Worm (Caenorhabditis elegans) whole organism, L3 larva: ENCODE data around the gene F32D1.7.

Experiments used
- R02D3.7 ChIP-seq: fragments of 150-350 bp; optimal IDR thresholded peaks from 2 replicates; lab custom pipeline; 2014; ENCODE audit warnings: missing biosample characterization, missing genetic modification characterization
- ZK546.5 ChIP-seq: sonication (generic microtip); optimal IDR thresholded peaks from 2 replicates; lab custom pipeline; 2017; ENCODE audit warnings: missing biosample characterization, missing genetic modification characterization
- aly-2 ChIP-seq: fragments of 150-350 bp; optimal IDR thresholded peaks from 2 replicates; lab custom pipeline; 2014; ENCODE audit warnings: missing biosample characterization, missing genetic modification characterization
- ama-1 ChIP-seq: fragments of 150-350 bp; optimal IDR thresholded peaks from 2 replicates; lab custom pipeline; 2018
- ceh-16 ChIP-seq: sonication (generic microtip); optimal IDR thresholded peaks from 2 replicates; lab custom pipeline; 2017; ENCODE audit warnings: missing biosample characterization, missing genetic modification characterization
- ceh-28 ChIP-seq: fragments of 150-350 bp; optimal IDR thresholded peaks from 2 replicates; lab custom pipeline; 2014; ENCODE audit warnings: missing biosample characterization, missing genetic modification reagents, missing genetic modification characterization
- ceh-82 ChIP-seq: fragments of 150-350 bp; optimal IDR thresholded peaks from 2 replicates; lab custom pipeline; 2014; ENCODE audit warnings: missing biosample characterization, missing genetic modification characterization
- ceh-9 ChIP-seq: sonication (generic microtip); optimal IDR thresholded peaks from 2 replicates; lab custom pipeline; 2018; ENCODE audit warnings: missing biosample characterization, missing genetic modification characterization
- daf-12 ChIP-seq: fragments of 150-350 bp; optimal IDR thresholded peaks from 2 replicates; lab custom pipeline; 2014; ENCODE audit warnings: missing biosample characterization, missing genetic modification reagents, missing genetic modification characterization
- egl-5 ChIP-seq: fragments of 150-350 bp; optimal IDR thresholded peaks from 2 replicates; lab custom pipeline; 2017; ENCODE audit warnings: missing biosample characterization, missing genetic modification reagents, missing genetic modification characterization, inconsistent platforms
- elt-1 ChIP-seq: fragments of 150-350 bp; optimal IDR thresholded peaks from 2 replicates; lab custom pipeline; 2014; ENCODE audit warnings: missing biosample characterization, missing genetic modification characterization
- elt-2 ChIP-seq: sonication (generic microtip); optimal IDR thresholded peaks from 2 replicates; lab custom pipeline; 2016; ENCODE audit warnings: missing genetic modification reagents, mild to moderate bottlenecking, missing genetic modification characterization, missing compliant biosample characterization
- elt-3 ChIP-seq, 3 experiments: fragments of 150-350 bp in 1 of 3; sonication (generic microtip) in 2 of 3; optimal IDR thresholded peaks; 2 replicates in 2 of 3; 4 replicates in 1 of 3; lab custom pipeline; 2014 to 2017; ENCODE audit warnings: missing biosample characterization in 3 of 3, missing genetic modification characterization in 3 of 3
- eor-1 ChIP-seq, 2 experiments: fragments of 150-350 bp; optimal IDR thresholded peaks; 2 replicates each; lab custom pipeline; 2014 to 2018; ENCODE audit warnings: missing biosample characterization in 2 of 2, missing genetic modification characterization in 2 of 2
- fkh-10 ChIP-seq: sonication (generic microtip); optimal IDR thresholded peaks from 2 replicates; lab custom pipeline; 2017; ENCODE audit warnings: missing biosample characterization, missing genetic modification reagents, missing genetic modification characterization
- fkh-2 ChIP-seq: fragments of 150-350 bp; optimal IDR thresholded peaks from 2 replicates; lab custom pipeline; 2014; ENCODE audit warnings: missing biosample characterization, missing genetic modification reagents, missing genetic modification characterization
- hmg-11 ChIP-seq: sonication (generic microtip); optimal IDR thresholded peaks from 2 replicates; lab custom pipeline; 2016; ENCODE audit warnings: missing genetic modification characterization, missing compliant biosample characterization
- jun-1 ChIP-seq: fragments of 150-350 bp; optimal IDR thresholded peaks from 2 replicates; lab custom pipeline; 2014; ENCODE audit warnings: missing biosample characterization, missing genetic modification reagents, missing genetic modification characterization
- lin-39 ChIP-seq: fragments of 150-350 bp; optimal IDR thresholded peaks from 2 replicates; lab custom pipeline; 2018; ENCODE audit warnings: missing biosample characterization, missing genetic modification reagents, missing genetic modification characterization
- lsy-12 ChIP-seq: sonication (generic microtip); optimal IDR thresholded peaks from 2 replicates; lab custom pipeline; 2016; ENCODE audit warnings: mild to moderate bottlenecking, missing genetic modification characterization, missing compliant biosample characterization
- mdl-1 ChIP-seq: fragments of 150-350 bp; optimal IDR thresholded peaks from 2 replicates; lab custom pipeline; 2014; ENCODE audit warnings: missing biosample characterization, missing genetic modification characterization
- nfya-1 ChIP-seq: sonication (generic microtip); optimal IDR thresholded peaks from 2 replicates; lab custom pipeline; 2017; ENCODE audit warnings: missing genetic modification characterization, mild to moderate bottlenecking, missing compliant biosample characterization, antibody characterized with exemption, moderate library complexity; ENCODE audit not compliant: insufficient read depth
- nhr-11 ChIP-seq: fragments of 150-350 bp; optimal IDR thresholded peaks from 2 replicates; lab custom pipeline; 2014; ENCODE audit warnings: missing biosample characterization, missing genetic modification characterization
- nhr-23 ChIP-seq: fragments of 150-350 bp; optimal IDR thresholded peaks from 2 replicates; lab custom pipeline; 2014; ENCODE audit warnings: missing biosample characterization, missing genetic modification reagents, missing genetic modification characterization
- nhr-237 ChIP-seq: fragments of 150-350 bp; optimal IDR thresholded peaks from 2 replicates; lab custom pipeline; 2014; ENCODE audit warnings: missing biosample characterization, missing genetic modification characterization
- nhr-25 ChIP-seq: sonication (generic microtip); optimal IDR thresholded peaks from 2 replicates; lab custom pipeline; 2017; ENCODE audit warnings: missing biosample characterization, missing genetic modification characterization
- nhr-28 ChIP-seq: fragments of 150-350 bp; optimal IDR thresholded peaks from 2 replicates; lab custom pipeline; 2014; ENCODE audit warnings: missing biosample characterization, missing genetic modification characterization
- nhr-43 ChIP-seq: sonication (generic microtip); optimal IDR thresholded peaks from 2 replicates; lab custom pipeline; 2016; ENCODE audit warnings: mild to moderate bottlenecking, missing genetic modification characterization, missing compliant biosample characterization; ENCODE audit not compliant: poor library complexity, severe bottlenecking
- nhr-67 ChIP-seq: fragments of 150-350 bp; optimal IDR thresholded peaks from 2 replicates; lab custom pipeline; 2014; ENCODE audit warnings: missing biosample characterization, missing genetic modification characterization
- nhr-76 ChIP-seq: fragments of 150-350 bp; sonication (generic microtip); optimal IDR thresholded peaks from 5 replicates; lab custom pipeline; 2014; ENCODE audit warnings: missing biosample characterization, missing genetic modification characterization
- nhr-77 ChIP-seq: fragments of 150-350 bp; optimal IDR thresholded peaks from 2 replicates; lab custom pipeline; 2014; ENCODE audit warnings: missing biosample characterization, missing genetic modification characterization
- pha-4 ChIP-seq: fragments of 150-350 bp; optimal IDR thresholded peaks from 2 replicates; lab custom pipeline; 2014; ENCODE audit warnings: missing biosample characterization, missing genetic modification reagents, missing genetic modification characterization
- sea-2 ChIP-seq: fragments of 150-350 bp; sonication (generic microtip); optimal IDR thresholded peaks from 4 replicates; lab custom pipeline; 2014; ENCODE audit warnings: missing biosample characterization, missing genetic modification reagents, missing genetic modification characterization
- tbx-2 ChIP-seq: sonication (generic microtip); optimal IDR thresholded peaks from 2 replicates; lab custom pipeline; 2016; ENCODE audit warnings: mild to moderate bottlenecking, missing genetic modification characterization, missing compliant biosample characterization
- unc-62 ChIP-seq: fragments of 150-350 bp; sonication (generic microtip); optimal IDR thresholded peaks from 4 replicates; lab custom pipeline; 2014; ENCODE audit warnings: missing biosample characterization, missing genetic modification reagents, missing genetic modification characterization
- zag-1 ChIP-seq: fragments of 150-350 bp; optimal IDR thresholded peaks from 2 replicates; lab custom pipeline; 2014; ENCODE audit warnings: missing biosample characterization, missing genetic modification characterization
- ztf-4 ChIP-seq: fragments of 150-350 bp; optimal IDR thresholded peaks from 2 replicates; lab custom pipeline; 2014; ENCODE audit warnings: missing biosample characterization, missing genetic modification characterization

The F32D1.7 gene

DNA sequence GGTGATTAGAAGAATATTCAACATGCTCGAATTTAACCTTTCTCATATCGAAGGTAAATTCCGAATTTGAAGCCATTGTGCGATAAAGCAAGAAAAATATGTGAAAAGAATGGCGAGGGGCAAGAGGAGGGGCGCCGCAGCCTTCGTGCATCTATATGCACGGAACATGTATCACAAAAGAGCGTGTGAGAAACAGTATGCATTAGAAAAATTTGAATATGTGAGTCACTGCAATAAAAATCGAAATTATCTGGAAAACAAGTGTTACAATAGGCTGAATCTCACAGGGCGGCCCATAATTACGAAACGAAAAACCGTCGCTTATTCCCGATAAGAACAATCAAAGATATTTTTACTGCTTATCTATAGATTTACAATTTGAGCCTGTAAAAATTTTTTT is 25.9 kb upstream of the F32D1.7 start, which contains the start of gene F13A2.5:
TSS of gene F13A2.5 (minus strand) at position 101 of the 400 bp plus-strand sequence.
- no peak for TF ChIP-seq fkh-2 (tag; lab: Kevin White, UChicago)
- TF ChIP-seq nhr-23 (tag; lab: Kevin White, UChicago): no peak
- no peak for TF ChIP-seq mdl-1
- no peak for TF ChIP-seq nhr-25 (tag; lab: Kevin White, UChicago)
- no peak for TF ChIP-seq pha-4 (tag; lab: Kevin White, UChicago)
- TF ChIP-seq jun-1: no peak
- TF ChIP-seq sea-2: no peak
- no peak for TF ChIP-seq elt-2
- no peak for TF ChIP-seq lsy-12
- no peak for TF ChIP-seq ama-1
- no peak for TF ChIP-seq eor-1 (tag; optimal IDR thresholded peaks at IDR 0.05; lab: Kevin White, UChicago)
- no peak for TF ChIP-seq fkh-10 (GFP tag; lab: Kevin White, UChicago)
- no peak for TF ChIP-seq nhr-11
- TF ChIP-seq hmg-11: no peak
- no peak for TF ChIP-seq nhr-67 (tag; lab: Kevin White, UChicago)
- no peak for TF ChIP-seq aly-2 (tag; lab: Kevin White, UChicago)
- no peak for TF ChIP-seq nhr-28 (tag; lab: Kevin White, UChicago)
- TF ChIP-seq daf-12: no peak

DNA sequence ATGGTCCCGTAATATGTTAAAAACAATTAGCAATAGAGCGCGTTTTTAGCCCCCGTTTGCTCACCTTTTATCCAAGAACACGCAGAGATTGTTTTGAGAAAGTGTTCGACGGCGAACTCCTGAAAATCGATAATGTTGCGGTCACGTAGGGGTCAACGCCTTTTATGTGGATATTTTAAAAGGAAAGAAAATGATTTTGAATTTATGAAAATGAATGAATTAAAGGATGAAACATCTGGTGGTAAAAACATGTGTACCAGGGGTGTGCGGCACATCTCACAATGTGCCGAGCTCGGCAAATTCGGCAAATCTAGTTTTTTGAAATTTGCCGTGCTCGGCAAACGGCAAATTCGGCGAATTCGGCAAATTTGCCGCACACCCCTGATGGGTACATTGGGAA is 24.1 kb upstream of the F32D1.7 start, which contains the start of gene F13A2.4:
TSS of gene F13A2.4 (minus strand) at position 101 of the 400 bp plus-strand sequence.
- TF ChIP-seq aly-2 (tag; lab: Kevin White, UChicago) (no peak), ZK546.5 (tag; lab: Kevin White, UChicago) (no peak), nhr-76 (no peak), nhr-43 (tag; lab: Kevin White, UChicago) (no peak), nhr-237 (tag; lab: Kevin White, UChicago) (no peak), unc-62 (GFP tag; lab: Kevin White, UChicago) (no peak), nhr-77 (no peak), lin-39 (no peak), ceh-9 (tag; lab: Kevin White, UChicago) (no peak), ceh-16 (no peak), nhr-28 (tag; lab: Kevin White, UChicago) (no peak), nhr-11 (no peak), egl-5 (no peak), nfya-1 (tag; lab: Kevin White, UChicago) (no peak)

DNA sequence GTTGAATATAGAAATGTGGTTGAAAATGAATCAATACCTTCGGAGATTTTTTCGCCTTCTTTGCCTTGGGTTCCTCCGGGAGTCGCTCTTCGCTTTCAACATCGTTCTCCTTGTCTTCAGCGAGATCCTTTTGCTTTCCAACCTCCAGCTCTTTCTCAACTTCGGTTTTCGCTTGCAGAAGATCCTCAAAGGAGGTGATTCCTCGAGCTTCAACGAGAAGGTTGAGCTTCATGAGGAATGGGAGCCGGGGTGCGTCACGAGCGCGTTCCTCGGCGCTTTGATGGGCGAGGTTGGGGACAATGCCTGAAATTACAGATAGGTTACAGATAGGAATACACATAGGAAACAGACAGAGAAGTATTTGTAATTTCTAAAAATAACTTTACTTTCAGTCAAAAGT is 22.9 kb upstream of the F32D1.7 start:
- no peak for TF ChIP-seq ceh-82 (tag; lab: Kevin White, UChicago)

DNA sequence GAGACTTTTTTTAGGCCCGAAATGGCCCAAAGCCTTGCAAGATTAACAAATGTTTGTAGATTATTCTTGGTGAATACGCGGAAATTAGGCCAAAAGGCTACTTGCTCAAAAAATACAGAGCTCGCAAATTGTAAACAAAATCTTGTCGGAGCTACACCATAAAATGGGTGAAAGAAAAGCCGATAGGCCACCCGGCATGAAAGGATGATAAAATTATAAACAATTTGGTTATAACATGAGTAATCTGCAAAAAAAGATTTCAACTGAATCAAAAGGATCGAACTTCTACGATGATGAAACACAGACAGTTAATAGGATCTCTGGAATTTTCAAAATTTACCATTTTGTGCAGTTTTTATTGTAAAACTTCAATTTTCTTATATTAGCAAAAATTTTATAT is 22.2 kb upstream of the F32D1.7 start:
- TF ChIP-seq ztf-4 (tag; lab: Kevin White, UChicago) (no peak), aly-2 (tag; lab: Kevin White, UChicago) (no peak), zag-1 (tag; lab: Kevin White, UChicago) (no peak), pha-4 (tag; lab: Kevin White, UChicago) (no peak), elt-3 (tag; optimal IDR thresholded peaks at IDR 0.05; lab: Kevin White, UChicago) (no peak), jun-1 (no peak), nhr-28 (tag; lab: Kevin White, UChicago) (no peak), elt-2 (no peak), nhr-77 (no peak), nhr-25 (tag; lab: Kevin White, UChicago) (no peak), ama-1 (no peak), ceh-16 (no peak), fkh-2 (tag; lab: Kevin White, UChicago) (no peak), nhr-76 (no peak)

DNA sequence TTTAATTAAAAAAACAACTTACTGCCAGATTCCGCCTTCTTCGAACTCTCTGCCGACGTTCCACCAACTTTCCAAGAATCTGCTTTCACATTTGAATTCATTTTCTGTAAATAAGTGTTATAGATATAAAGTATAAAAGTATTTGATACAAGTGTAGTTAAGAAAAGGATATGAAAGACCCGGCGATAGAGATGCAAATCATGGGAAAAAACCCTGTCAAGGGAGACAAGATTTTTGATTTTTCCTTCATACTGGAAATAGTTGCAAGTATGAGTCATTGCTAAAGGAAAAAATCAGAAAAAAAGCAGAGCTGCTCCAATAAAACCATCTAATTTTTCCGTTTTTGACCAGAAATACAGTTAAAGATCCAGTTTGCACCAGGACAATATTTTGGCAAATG is 20.3 kb upstream of the F32D1.7 start, which contains the start of gene F13A2.3:
TSS of gene F13A2.3 (minus strand) at position 101 of the 400 bp plus-strand sequence.
- TF ChIP-seq ceh-28 (tag; lab: Kevin White, UChicago) (no peak), R02D3.7 (tag; lab: Kevin White, UChicago) (no peak), tbx-2 (no peak), elt-1 (tag; lab: Kevin White, UChicago) (no peak)
